Fruit fly (Drosophila melanogaster) ovary, adult (tissue): ENCODE measurements around the gene CG15337.

Experiments
- CG17801 ChIP-seq: fragments of 200-800 bp; optimal IDR thresholded peaks from 2 replicates; lab custom pipeline; 2019; ENCODE audit warnings: missing biosample characterization, mild to moderate bottlenecking, missing genetic modification characterization, moderate library complexity; ENCODE audit not compliant: partially characterized antibody

CG15337 gene

dm6 chrX:8196598-8197228 is 36.9 kb downstream of the CG15337 start:
- TF ChIP-seq CG17801 (GFP tag; lab: Kevin White, UChicago) = no peak

- no peak for TF ChIP-seq CG17801 (GFP tag; lab: Kevin White, UChicago)
These were observed 39.2 kb downstream of the CG15337 start for dm6 chrX:8198935-8199580.

dm6 chrX:8202724-8203362 is 43.0 kb downstream of the CG15337 start:
- TF ChIP-seq CG17801 (GFP tag; lab: Kevin White, UChicago) = no peak

- no peak for TF ChIP-seq CG17801 (GFP tag; lab: Kevin White, UChicago)
These were observed 45.9 kb downstream of the CG15337 start for dm6 chrX:8205625-8206252.

- no peak for TF ChIP-seq CG17801 (GFP tag; lab: Kevin White, UChicago)
These were observed 46.7 kb downstream of the CG15337 start for dm6 chrX:8206561-8206960.

- no peak for TF ChIP-seq CG17801 (GFP tag; lab: Kevin White, UChicago)
These were observed 47.2 kb downstream of the CG15337 start for dm6 chrX:8207054-8207453.

- no peak for TF ChIP-seq CG17801 (GFP tag; lab: Kevin White, UChicago)
These were observed 50.8 kb downstream of the CG15337 start for dm6 chrX:8210632-8211031.
